Worm (Caenorhabditis elegans) whole organism, late embryonic: ENCODE measurements around the gene W03F8.4.

ENCODE experiments used
- ama-1 ChIP-seq: fragments of 150-350 bp; optimal IDR thresholded peaks from 2 replicates; lab custom pipeline; 2014
- ceh-30 ChIP-seq: fragments of 150-350 bp; optimal IDR thresholded peaks from 2 replicates; lab custom pipeline; 2014; ENCODE audit warnings: missing biosample characterization, missing genetic modification characterization
- gmeb-2 ChIP-seq: sonication (generic microtip); optimal IDR thresholded peaks from 2 replicates; lab custom pipeline; 2016; ENCODE audit warnings: missing genetic modification characterization, inconsistent platforms, missing compliant biosample characterization
- nhr-11 ChIP-seq: fragments of 150-350 bp; optimal IDR thresholded peaks from 2 replicates; lab custom pipeline; 2014; ENCODE audit warnings: missing biosample characterization, missing genetic modification characterization

- no peak for TF ChIP-seq ama-1 (lab: Kevin White, UChicago)
- TF ChIP-seq ceh-30 (tag; lab: Kevin White, UChicago) = no peak
- no peak for TF ChIP-seq nhr-11 (tag; lab: Kevin White, UChicago)
- TF ChIP-seq gmeb-2 (tag; lab: Kevin White, UChicago) = no peak
Measured at ce11 chrIV:5188051-5188450, 4.1 kb downstream of the W03F8.4 start.
